Worm (Caenorhabditis elegans) whole organism, L3 larva: Measurements from ENCODE around the gene F13E9.9.

Experiments used
- ZK546.5 ChIP-seq: sonication (generic microtip); optimal IDR thresholded peaks from 2 replicates; lab custom pipeline; 2017; ENCODE audit warnings: missing biosample characterization, missing genetic modification characterization
- aly-2 ChIP-seq: fragments of 150-350 bp; optimal IDR thresholded peaks from 2 replicates; lab custom pipeline; 2014; ENCODE audit warnings: missing biosample characterization, missing genetic modification characterization
- ama-1 ChIP-seq: fragments of 150-350 bp; optimal IDR thresholded peaks from 2 replicates; lab custom pipeline; 2018
- ceh-82 ChIP-seq: fragments of 150-350 bp; optimal IDR thresholded peaks from 2 replicates; lab custom pipeline; 2014; ENCODE audit warnings: missing biosample characterization, missing genetic modification characterization
- ceh-9 ChIP-seq: sonication (generic microtip); optimal IDR thresholded peaks from 2 replicates; lab custom pipeline; 2018; ENCODE audit warnings: missing biosample characterization, missing genetic modification characterization
- daf-12 ChIP-seq: fragments of 150-350 bp; optimal IDR thresholded peaks from 2 replicates; lab custom pipeline; 2014; ENCODE audit warnings: missing biosample characterization, missing genetic modification reagents, missing genetic modification characterization
- egl-27 ChIP-seq: sonication (generic microtip); optimal IDR thresholded peaks from 4 replicates; lab custom pipeline; 2017; ENCODE audit warnings: missing biosample characterization, missing genetic modification reagents, missing genetic modification characterization
- elt-1 ChIP-seq: fragments of 150-350 bp; optimal IDR thresholded peaks from 2 replicates; lab custom pipeline; 2014; ENCODE audit warnings: missing biosample characterization, missing genetic modification characterization
- elt-2 ChIP-seq: sonication (generic microtip); optimal IDR thresholded peaks from 2 replicates; lab custom pipeline; 2016; ENCODE audit warnings: missing genetic modification reagents, mild to moderate bottlenecking, missing genetic modification characterization, missing compliant biosample characterization
- eor-1 ChIP-seq, 2 experiments: fragments of 150-350 bp; optimal IDR thresholded peaks; 2 replicates each; lab custom pipeline; 2014 to 2018; ENCODE audit warnings: missing biosample characterization in 2 of 2, missing genetic modification characterization in 2 of 2
- fkh-10 ChIP-seq: sonication (generic microtip); optimal IDR thresholded peaks from 2 replicates; lab custom pipeline; 2017; ENCODE audit warnings: missing biosample characterization, missing genetic modification reagents, missing genetic modification characterization
- fos-1 ChIP-seq: fragments of 150-350 bp; optimal IDR thresholded peaks from 2 replicates; lab custom pipeline; 2014; ENCODE audit warnings: missing biosample characterization, missing genetic modification characterization
- hmg-11 ChIP-seq: sonication (generic microtip); optimal IDR thresholded peaks from 2 replicates; lab custom pipeline; 2016; ENCODE audit warnings: missing genetic modification characterization, missing compliant biosample characterization
- jun-1 ChIP-seq: fragments of 150-350 bp; optimal IDR thresholded peaks from 2 replicates; lab custom pipeline; 2014; ENCODE audit warnings: missing biosample characterization, missing genetic modification reagents, missing genetic modification characterization
- lin-15B ChIP-seq: fragments of 150-350 bp; optimal IDR thresholded peaks from 2 replicates; lab custom pipeline; 2014; ENCODE audit warnings: missing biosample characterization, missing genetic modification characterization
- lin-39 ChIP-seq: fragments of 150-350 bp; optimal IDR thresholded peaks from 2 replicates; lab custom pipeline; 2018; ENCODE audit warnings: missing biosample characterization, missing genetic modification reagents, missing genetic modification characterization
- mdl-1 ChIP-seq: fragments of 150-350 bp; optimal IDR thresholded peaks from 2 replicates; lab custom pipeline; 2014; ENCODE audit warnings: missing biosample characterization, missing genetic modification characterization
- nfya-1 ChIP-seq: sonication (generic microtip); optimal IDR thresholded peaks from 2 replicates; lab custom pipeline; 2017; ENCODE audit warnings: missing genetic modification characterization, mild to moderate bottlenecking, missing compliant biosample characterization, antibody characterized with exemption, moderate library complexity; ENCODE audit not compliant: insufficient read depth
- nhr-12 ChIP-seq: fragments of 150-350 bp; optimal IDR thresholded peaks from 2 replicates; lab custom pipeline; 2014; ENCODE audit warnings: missing biosample characterization, missing genetic modification characterization
- nhr-23 ChIP-seq: fragments of 150-350 bp; optimal IDR thresholded peaks from 2 replicates; lab custom pipeline; 2014; ENCODE audit warnings: missing biosample characterization, missing genetic modification reagents, missing genetic modification characterization
- nhr-25 ChIP-seq: sonication (generic microtip); optimal IDR thresholded peaks from 2 replicates; lab custom pipeline; 2017; ENCODE audit warnings: missing biosample characterization, missing genetic modification characterization
- nhr-28 ChIP-seq: fragments of 150-350 bp; optimal IDR thresholded peaks from 2 replicates; lab custom pipeline; 2014; ENCODE audit warnings: missing biosample characterization, missing genetic modification characterization
- nhr-43 ChIP-seq: sonication (generic microtip); optimal IDR thresholded peaks from 2 replicates; lab custom pipeline; 2016; ENCODE audit warnings: mild to moderate bottlenecking, missing genetic modification characterization, missing compliant biosample characterization; ENCODE audit not compliant: poor library complexity, severe bottlenecking
- nhr-67 ChIP-seq: fragments of 150-350 bp; optimal IDR thresholded peaks from 2 replicates; lab custom pipeline; 2014; ENCODE audit warnings: missing biosample characterization, missing genetic modification characterization
- pqm-1 ChIP-seq: fragments of 150-350 bp; optimal IDR thresholded peaks from 2 replicates; lab custom pipeline; 2017; ENCODE audit warnings: missing biosample characterization, missing genetic modification characterization, inconsistent platforms
- sea-2 ChIP-seq: fragments of 150-350 bp; sonication (generic microtip); optimal IDR thresholded peaks from 4 replicates; lab custom pipeline; 2014; ENCODE audit warnings: missing biosample characterization, missing genetic modification reagents, missing genetic modification characterization
- snpc-4 ChIP-seq: fragments of 150-350 bp; optimal IDR thresholded peaks from 2 replicates; lab custom pipeline; 2014; ENCODE audit warnings: missing biosample characterization, missing genetic modification characterization
- tbx-2 ChIP-seq: sonication (generic microtip); optimal IDR thresholded peaks from 2 replicates; lab custom pipeline; 2016; ENCODE audit warnings: mild to moderate bottlenecking, missing genetic modification characterization, missing compliant biosample characterization
- unc-39 ChIP-seq: sonication (generic microtip); optimal IDR thresholded peaks from 4 replicates; lab custom pipeline; 2017; ENCODE audit warnings: missing biosample characterization, missing genetic modification characterization
- unc-62 ChIP-seq: fragments of 150-350 bp; sonication (generic microtip); optimal IDR thresholded peaks from 4 replicates; lab custom pipeline; 2014; ENCODE audit warnings: missing biosample characterization, missing genetic modification reagents, missing genetic modification characterization
- zag-1 ChIP-seq: fragments of 150-350 bp; optimal IDR thresholded peaks from 2 replicates; lab custom pipeline; 2014; ENCODE audit warnings: missing biosample characterization, missing genetic modification characterization
- ztf-4 ChIP-seq: fragments of 150-350 bp; optimal IDR thresholded peaks from 2 replicates; lab custom pipeline; 2014; ENCODE audit warnings: missing biosample characterization, missing genetic modification characterization

The F13E9.9 gene

DNA sequence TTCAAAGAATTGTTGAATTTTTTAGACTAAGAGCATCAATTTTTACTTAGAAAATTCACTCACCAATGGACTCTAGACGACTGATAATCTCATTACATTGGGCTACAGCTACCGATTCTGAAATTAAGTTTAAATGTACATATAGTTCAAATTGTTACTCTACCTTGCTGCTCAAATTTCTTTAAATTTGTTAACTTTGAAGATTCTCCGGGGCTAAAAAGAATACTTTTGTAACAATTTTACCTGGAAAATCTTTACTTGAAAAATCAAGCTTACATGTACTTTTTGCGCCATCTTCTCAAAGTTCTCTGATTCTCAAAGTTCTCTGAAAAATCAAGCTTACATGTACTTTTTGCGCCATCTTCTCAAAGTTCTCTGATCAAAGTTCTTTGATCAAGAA lies 19.4 kb downstream of the F13E9.9 start, which contains the start of gene sdz-13:
TSS of gene sdz-13 (minus strand) at position 101 of the 400 bp plus-strand sequence.
- no peak for TF ChIP-seq jun-1
- TF ChIP-seq pqm-1 (tag; lab: Kevin White, UChicago): no peak
- TF ChIP-seq elt-2 (tag; lab: Kevin White, UChicago): no peak
- no peak for TF ChIP-seq lin-15B (tag; lab: Kevin White, UChicago)
- no peak for TF ChIP-seq ama-1 (lab: Kevin White, UChicago)
- no peak for TF ChIP-seq aly-2 (tag; lab: Kevin White, UChicago)
- TF ChIP-seq sea-2 (GFP tag; lab: Kevin White, UChicago): no peak
- no peak for TF ChIP-seq tbx-2 (tag; lab: Kevin White, UChicago)
- TF ChIP-seq fkh-10: no peak
- TF ChIP-seq zag-1 (tag; lab: Kevin White, UChicago): no peak
- TF ChIP-seq nhr-25: no peak
- no peak for TF ChIP-seq fos-1 (tag; lab: Kevin White, UChicago)
- TF ChIP-seq, all 47 proteins: peak for 0

DNA sequence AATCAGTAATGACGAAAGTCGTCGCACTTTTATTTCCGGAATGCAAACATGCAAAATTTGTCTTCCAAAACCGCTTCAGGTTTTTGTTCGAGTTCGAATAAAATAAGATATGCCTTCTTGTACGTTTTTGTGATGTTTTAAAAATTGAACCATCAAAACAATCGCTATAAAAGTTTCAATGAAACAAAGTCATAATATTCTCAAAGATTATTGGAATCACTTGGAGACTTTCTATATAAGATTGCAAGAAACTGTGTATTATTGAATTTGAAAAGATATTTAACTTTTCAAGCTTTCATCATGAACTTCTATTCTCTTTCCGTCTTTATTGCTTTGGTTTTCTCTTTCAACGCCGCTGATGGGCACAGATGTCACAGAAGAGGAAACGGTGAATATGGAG lies 22.1 kb downstream of the F13E9.9 start, which contains the start of gene fipr-14:
TSS of gene fipr-14 (plus strand) at position 301 of the 400 bp plus-strand sequence.
- TF ChIP-seq fos-1 (tag; lab: Kevin White, UChicago): no peak
- no peak for TF ChIP-seq lin-39 (tag; lab: Kevin White, UChicago)
- TF ChIP-seq nfya-1: no peak
- TF ChIP-seq unc-39 (tag; lab: Kevin White, UChicago): no peak
- no peak for TF ChIP-seq tbx-2 (tag; lab: Kevin White, UChicago)
- no peak for TF ChIP-seq nhr-23 (tag; lab: Kevin White, UChicago)
- TF ChIP-seq fkh-10: no peak
- no peak for TF ChIP-seq nhr-12
- no peak for TF ChIP-seq nhr-67
- no peak for TF ChIP-seq mdl-1 (tag; lab: Kevin White, UChicago)

DNA sequence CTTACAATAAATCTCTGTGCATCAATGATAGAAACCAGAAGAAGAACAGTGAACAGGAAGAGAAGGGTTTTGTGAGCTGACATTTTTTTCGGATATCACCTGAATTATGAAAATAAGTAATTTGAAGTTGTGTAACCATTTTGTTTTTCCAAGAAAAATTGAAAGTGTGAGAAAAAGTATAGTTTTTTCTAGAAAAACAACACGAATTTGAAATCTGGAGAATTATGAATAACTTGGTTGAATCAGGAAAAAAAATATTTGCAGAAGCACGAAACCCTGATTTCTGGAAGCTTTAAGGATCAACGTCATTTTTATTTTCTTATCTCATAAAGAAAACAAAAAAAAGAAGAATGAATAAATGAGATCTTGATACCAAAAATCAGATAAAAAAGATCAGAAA lies 24.5 kb downstream of the F13E9.9 start, which contains the start of gene F13E9.12:
TSS of gene F13E9.12 (minus strand) at position 101 of the 400 bp plus-strand sequence.
- TF ChIP-seq egl-27 (tag; lab: Kevin White, UChicago) (no peak), elt-1 (tag; lab: Kevin White, UChicago) (peak; percentile 35)

DNA sequence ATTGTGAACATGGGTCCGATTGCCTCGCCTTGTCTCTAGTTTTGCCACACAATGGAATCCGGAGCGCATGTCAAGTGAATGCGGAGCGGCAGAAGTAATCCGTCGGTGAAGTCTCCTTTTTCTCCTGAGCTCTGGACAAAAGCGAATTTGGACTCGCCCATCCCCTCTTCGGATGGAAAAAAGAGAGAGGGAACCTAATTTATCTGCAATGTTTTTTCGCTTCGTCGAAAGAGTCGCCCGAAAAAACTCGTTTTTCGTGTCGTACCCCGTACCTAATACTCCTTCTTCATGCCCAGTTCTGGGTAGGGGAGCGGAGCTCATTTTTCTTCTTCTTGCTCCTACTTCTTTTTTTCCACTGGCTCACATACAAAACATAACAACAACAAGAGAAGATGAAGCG lies 28.8 kb downstream of the F13E9.9 start:
- no peak for TF ChIP-seq nhr-43 (tag; lab: Kevin White, UChicago)
- TF ChIP-seq lin-15B (tag; lab: Kevin White, UChicago): no peak
- no peak for TF ChIP-seq nhr-67
- no peak for TF ChIP-seq snpc-4
- no peak for TF ChIP-seq nhr-28 (tag; lab: Kevin White, UChicago)

DNA sequence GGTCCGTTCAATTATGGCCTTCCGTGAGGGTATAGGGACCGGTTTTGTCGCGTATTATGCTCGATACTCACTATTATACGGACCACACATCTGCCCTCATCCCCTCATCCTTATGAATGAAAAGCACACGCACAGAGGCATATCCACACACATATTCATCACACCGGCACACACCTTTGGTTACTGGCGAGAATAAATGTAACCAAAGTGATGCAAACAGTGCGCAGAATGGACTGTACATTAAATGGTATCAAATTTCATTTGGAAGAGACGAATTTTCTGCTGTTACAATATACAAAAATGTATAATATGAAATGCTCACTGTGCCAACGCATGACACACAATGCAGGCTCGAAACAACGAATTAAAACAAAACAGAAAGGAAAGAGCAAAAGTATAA lies 29.3 kb downstream of the F13E9.9 start:
- TF ChIP-seq pqm-1 (tag; lab: Kevin White, UChicago): no peak
- TF ChIP-seq ztf-4 (tag; lab: Kevin White, UChicago): no peak
- no peak for TF ChIP-seq nfya-1
- no peak for TF ChIP-seq unc-62 (GFP tag; lab: Kevin White, UChicago)
- TF ChIP-seq fkh-10: no peak
- no peak for TF ChIP-seq ZK546.5
- TF ChIP-seq nhr-67: no peak
- no peak for TF ChIP-seq ceh-9 (tag; lab: Kevin White, UChicago)
- TF ChIP-seq daf-12 (tag; lab: Kevin White, UChicago): no peak
- TF ChIP-seq elt-2 (tag; lab: Kevin White, UChicago): no peak
- no peak for TF ChIP-seq ceh-82 (tag; lab: Kevin White, UChicago)
- no peak for TF ChIP-seq eor-1 (tag; optimal IDR thresholded peaks at IDR 0.05; lab: Kevin White, UChicago)
- TF ChIP-seq nhr-43 (tag; lab: Kevin White, UChicago): no peak
- TF ChIP-seq unc-39 (tag; lab: Kevin White, UChicago): no peak
- no peak for TF ChIP-seq mdl-1 (tag; lab: Kevin White, UChicago)

DNA sequence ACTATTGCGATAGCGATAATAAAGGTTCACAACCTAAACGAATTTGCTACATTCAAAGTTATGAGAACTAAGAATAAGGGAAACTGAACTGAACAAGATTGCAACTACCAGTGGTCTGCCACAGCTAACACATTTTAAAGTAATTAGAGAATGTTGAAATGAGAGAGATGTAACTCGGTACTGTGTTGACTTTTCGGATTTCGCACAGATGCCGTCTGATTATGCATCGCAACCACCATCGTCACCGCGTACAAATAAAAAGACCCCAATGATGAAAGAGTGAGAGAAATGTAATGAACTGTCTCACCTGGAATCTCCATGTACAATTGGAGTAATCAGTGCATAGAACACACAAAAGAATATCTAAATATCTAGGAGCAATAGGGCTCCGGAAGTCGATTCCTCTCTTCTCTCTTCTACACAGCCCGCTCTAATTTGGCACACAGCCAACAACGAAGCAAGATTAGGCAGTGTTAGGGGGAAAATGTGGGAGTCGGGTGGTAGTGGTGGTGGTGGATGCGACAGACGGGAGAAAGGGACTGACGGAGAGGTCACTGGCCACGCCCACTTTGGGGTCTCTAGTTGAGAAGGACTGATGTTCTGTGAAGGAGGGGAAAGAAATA lies 30.3 kb downstream of the F13E9.9 start, which contains the start of gene F13E9.11:
TSS of gene F13E9.11 (minus strand) at position 507 of the 623 bp plus-strand sequence.
- TF ChIP-seq nfya-1: peak; percentile 35
- TF ChIP-seq nhr-67: no peak
- peak; percentile 8 for TF ChIP-seq hmg-11
